Comparison of ENCODE assay signal across 1 fruit fly cellular context in genomic region chr3L:16412394-16412950, dm6.
TF ChIP-seq lines count a peak whose summit lies in the region.

Gene Serinc (plus strand): TSS chr3L:16412722.

TF ChIP-seq in whole organism, embryonic, 481 proteins besides CTCF, POLR2A, EP300 and RAD21 (continued from another document):
- no peak for TF ChIP-seq salm (tag; optimal IDR thresholded peaks at IDR 0.05; lab: Kevin White, UChicago)
- TF ChIP-seq CG31224 (GFP tag; IDR thresholded peaks at IDR 0.05; lab: Robert Waterston, UW) = 0 out of 2 replicates have a peak, but pooled peaks have one; percentile 16
